Worm (Caenorhabditis elegans) whole organism, late embryonic: ENCODE results near the gene nas-31.

Experiments used
- F13H6.1 ChIP-seq: sonication (generic microtip); optimal IDR thresholded peaks from 2 replicates; lab custom pipeline; 2016; ENCODE audit warnings: missing genetic modification characterization, missing compliant biosample characterization
- Y22D7AL.16 ChIP-seq: sonication (generic microtip); optimal IDR thresholded peaks from 2 replicates; lab custom pipeline; 2016; ENCODE audit warnings: missing genetic modification characterization, missing compliant biosample characterization
- ahr-1 ChIP-seq: sonication (generic microtip); optimal IDR thresholded peaks from 2 replicates; lab custom pipeline; 2016; ENCODE audit warnings: missing genetic modification characterization, missing compliant biosample characterization
- ama-1 ChIP-seq: fragments of 150-350 bp; optimal IDR thresholded peaks from 2 replicates; lab custom pipeline; 2014
- ceh-14 ChIP-seq: sonication (generic microtip); optimal IDR thresholded peaks from 2 replicates; lab custom pipeline; 2016; ENCODE audit warnings: missing genotype, missing genetic modification characterization, missing compliant biosample characterization
- ceh-18 ChIP-seq: sonication (generic microtip); optimal IDR thresholded peaks from 2 replicates; lab custom pipeline; 2016; ENCODE audit warnings: missing genetic modification characterization, missing compliant biosample characterization
- ceh-2 ChIP-seq: sonication (generic microtip); optimal IDR thresholded peaks from 2 replicates; lab custom pipeline; 2016; ENCODE audit warnings: missing genotype, missing genetic modification characterization, missing compliant biosample characterization
- ceh-22 ChIP-seq: sonication (generic microtip); optimal IDR thresholded peaks from 2 replicates; lab custom pipeline; 2017; ENCODE audit warnings: missing biosample characterization, missing genetic modification characterization
- ceh-24 ChIP-seq: sonication (generic microtip); optimal IDR thresholded peaks from 2 replicates; lab custom pipeline; 2016; ENCODE audit warnings: mild to moderate bottlenecking, missing genetic modification characterization, missing compliant biosample characterization
- ceh-30 ChIP-seq: fragments of 150-350 bp; optimal IDR thresholded peaks from 2 replicates; lab custom pipeline; 2014; ENCODE audit warnings: missing biosample characterization, missing genetic modification characterization
- ceh-34 ChIP-seq: sonication (generic microtip); optimal IDR thresholded peaks from 2 replicates; lab custom pipeline; 2016; ENCODE audit warnings: mild to moderate bottlenecking, missing genetic modification characterization, missing compliant biosample characterization
- ceh-45 ChIP-seq: fragments of 200-800 bp; sonication (Bioruptor generic); IDR thresholded peaks from 2 replicates; pipeline ENCODE4 v1.3.6; 2022; ENCODE audit warnings: missing genetic modification reagents, missing genetic modification characterization, missing compliant biosample characterization
- ceh-48 ChIP-seq: sonication (generic microtip); optimal IDR thresholded peaks from 2 replicates; lab custom pipeline; 2016; ENCODE audit warnings: missing genetic modification characterization, inconsistent platforms, missing compliant biosample characterization
- che-1 ChIP-seq: sonication (generic microtip); optimal IDR thresholded peaks from 2 replicates; lab custom pipeline; 2016; ENCODE audit warnings: mild to moderate bottlenecking, missing genetic modification characterization, missing compliant biosample characterization
- dve-1 ChIP-seq: sonication (generic microtip); optimal IDR thresholded peaks from 2 replicates; lab custom pipeline; 2017; ENCODE audit warnings: antibody characterized with exemption, mild to moderate bottlenecking, missing genetic modification characterization, missing compliant biosample characterization
- elt-2 ChIP-seq: sonication (generic microtip); optimal IDR thresholded peaks from 2 replicates; lab custom pipeline; 2016; ENCODE audit warnings: missing genetic modification reagents, missing genetic modification characterization, missing compliant biosample characterization
- eyg-1 ChIP-seq: sonication (generic microtip); optimal IDR thresholded peaks from 2 replicates; lab custom pipeline; 2016; ENCODE audit warnings: missing genotype, missing genetic modification characterization, missing compliant biosample characterization
- fax-1 ChIP-seq: sonication (generic microtip); optimal IDR thresholded peaks from 2 replicates; lab custom pipeline; 2016; ENCODE audit warnings: missing genotype, missing genetic modification characterization, missing compliant biosample characterization
- fkh-10 ChIP-seq: fragments of 150-350 bp; optimal IDR thresholded peaks from 2 replicates; lab custom pipeline; 2014; ENCODE audit warnings: missing biosample characterization, missing genetic modification reagents, missing genetic modification characterization
- fkh-6 ChIP-seq: sonication (generic microtip); optimal IDR thresholded peaks from 2 replicates; lab custom pipeline; 2016; ENCODE audit warnings: missing genetic modification characterization, missing compliant biosample characterization
- gmeb-2 ChIP-seq: sonication (generic microtip); optimal IDR thresholded peaks from 2 replicates; lab custom pipeline; 2016; ENCODE audit warnings: missing genetic modification characterization, inconsistent platforms, missing compliant biosample characterization
- hlh-13 ChIP-seq: fragments of 200-800 bp; sonication (Bioruptor generic); optimal IDR thresholded peaks from 2 replicates; lab custom pipeline; 2018; ENCODE audit warnings: mild to moderate bottlenecking, missing genetic modification characterization, missing compliant biosample characterization
- hlh-30 ChIP-seq: sonication (generic microtip); optimal IDR thresholded peaks from 2 replicates; lab custom pipeline; 2017; ENCODE audit warnings: antibody characterized with exemption, missing genetic modification characterization, missing compliant biosample characterization; ENCODE audit not compliant: insufficient read depth
- hlh-6 ChIP-seq: sonication (generic microtip); optimal IDR thresholded peaks from 2 replicates; lab custom pipeline; 2016; ENCODE audit warnings: missing genotype, missing genetic modification characterization, missing compliant biosample characterization
- hlh-8 ChIP-seq: sonication (generic microtip); optimal IDR thresholded peaks from 2 replicates; lab custom pipeline; 2016; ENCODE audit warnings: missing genotype, missing genetic modification characterization, missing compliant biosample characterization
- lim-6 ChIP-seq: sonication (generic microtip); optimal IDR thresholded peaks from 2 replicates; lab custom pipeline; 2016; ENCODE audit warnings: missing genetic modification characterization, missing compliant biosample characterization
- lin-11 ChIP-seq: fragments of 200-800 bp; sonication (Bioruptor generic); optimal IDR thresholded peaks from 2 replicates; lab custom pipeline; 2018; ENCODE audit warnings: mild to moderate bottlenecking, missing genetic modification characterization, missing compliant biosample characterization
- madf-2 ChIP-seq: sonication (generic microtip); optimal IDR thresholded peaks from 2 replicates; lab custom pipeline; 2017; ENCODE audit warnings: missing genetic modification characterization, missing compliant biosample characterization
- mec-3 ChIP-seq: sonication (generic microtip); optimal IDR thresholded peaks from 2 replicates; lab custom pipeline; 2016; ENCODE audit warnings: borderline replicate concordance, missing genetic modification characterization, missing compliant biosample characterization
- nfya-1 ChIP-seq: sonication (generic microtip); optimal IDR thresholded peaks from 2 replicates; lab custom pipeline; 2017; ENCODE audit warnings: missing genetic modification characterization, mild to moderate bottlenecking, missing compliant biosample characterization, antibody characterized with exemption, moderate library complexity
- nhr-11 ChIP-seq: fragments of 150-350 bp; optimal IDR thresholded peaks from 2 replicates; lab custom pipeline; 2014; ENCODE audit warnings: missing biosample characterization, missing genetic modification characterization
- nhr-232 ChIP-seq: sonication (generic microtip); optimal IDR thresholded peaks from 2 replicates; lab custom pipeline; 2016; ENCODE audit warnings: missing genetic modification characterization, missing compliant biosample characterization
- npax-4 ChIP-seq: sonication (generic microtip); optimal IDR thresholded peaks from 2 replicates; lab custom pipeline; 2016; ENCODE audit warnings: missing genetic modification characterization, missing compliant biosample characterization
- odd-2 ChIP-seq: sonication (generic microtip); optimal IDR thresholded peaks from 2 replicates; lab custom pipeline; 2017; ENCODE audit warnings: antibody characterized with exemption, mild to moderate bottlenecking, missing genetic modification characterization, missing compliant biosample characterization
- pat-9 ChIP-seq: fragments of 200-800 bp; sonication (Bioruptor generic); optimal IDR thresholded peaks from 2 replicates; lab custom pipeline; 2018; ENCODE audit warnings: mild to moderate bottlenecking, missing genetic modification characterization, moderate library complexity, missing compliant biosample characterization
- pha-2 ChIP-seq: sonication (generic microtip); optimal IDR thresholded peaks from 2 replicates; lab custom pipeline; 2017; ENCODE audit warnings: mild to moderate bottlenecking, missing genetic modification characterization, missing compliant biosample characterization
- pqm-1 ChIP-seq: sonication (generic microtip); optimal IDR thresholded peaks from 2 replicates; lab custom pipeline; 2016; ENCODE audit warnings: missing genetic modification characterization, missing compliant biosample characterization
- pros-1 ChIP-seq: fragments of 150-350 bp; optimal IDR thresholded peaks from 2 replicates; lab custom pipeline; 2014; ENCODE audit warnings: missing biosample characterization, missing genetic modification reagents, missing genetic modification characterization
- rnt-1 ChIP-seq: sonication (generic microtip); optimal IDR thresholded peaks from 2 replicates; lab custom pipeline; 2016; ENCODE audit warnings: missing genetic modification characterization, missing compliant biosample characterization
- sdc-2 ChIP-seq: sonication (generic microtip); optimal IDR thresholded peaks from 2 replicates; lab custom pipeline; 2016; ENCODE audit warnings: missing genotype, missing genetic modification characterization, missing compliant biosample characterization
- syd-9 ChIP-seq: sonication (generic microtip); optimal IDR thresholded peaks from 2 replicates; lab custom pipeline; 2016; ENCODE audit warnings: mild to moderate bottlenecking, missing genetic modification characterization, moderate library complexity, missing compliant biosample characterization
- ttx-3 ChIP-seq: sonication (generic microtip); optimal IDR thresholded peaks from 2 replicates; lab custom pipeline; 2016; ENCODE audit warnings: missing genetic modification reagents, missing genetic modification characterization, missing compliant biosample characterization
- unc-3 ChIP-seq, 2 experiments: fragments of 200-800 bp in 1 of 2; sonication (Bioruptor generic) in 1 of 2; sonication (generic microtip) in 1 of 2; conservative IDR thresholded peaks in 1 of 2; optimal IDR thresholded peaks in 1 of 2; 2 replicates each; pipeline versions ENCODE4 v1.3.6 to Lab custom; 2016 to 2022; ENCODE audit warnings: missing compliant biosample characterization in 2 of 2, missing genetic modification characterization in 2 of 2, missing genetic modification reagents in 1 of 2
- unc-42 ChIP-seq: sonication (generic microtip); optimal IDR thresholded peaks from 2 replicates; lab custom pipeline; 2016; ENCODE audit warnings: missing genotype, missing genetic modification characterization, missing compliant biosample characterization
- unc-55 ChIP-seq: sonication (generic microtip); optimal IDR thresholded peaks from 2 replicates; lab custom pipeline; 2017; ENCODE audit warnings: missing biosample characterization, missing genetic modification reagents, missing genetic modification characterization
- zip-5 ChIP-seq: sonication (generic microtip); optimal IDR thresholded peaks from 2 replicates; lab custom pipeline; 2016; ENCODE audit warnings: missing genetic modification characterization, missing compliant biosample characterization
- ztf-16 ChIP-seq: sonication (generic microtip); optimal IDR thresholded peaks from 2 replicates; lab custom pipeline; 2017; ENCODE audit warnings: missing genetic modification characterization, missing compliant biosample characterization

Gene nas-31

ce11 chrV:10954334-10954733, 32.7 kb upstream of the nas-31 start, which contains the start of gene clec-221:
Gene clec-221 (minus strand): TSS chrV:10954434.
- TF ChIP-seq ttx-3 (tag; lab: Kevin White, UChicago) (no peak), ceh-14 (tag; lab: Kevin White, UChicago) (no peak), pat-9 (tag; lab: Kevin White, UChicago) (no peak), fkh-10 (no peak), nhr-11 (tag; lab: Kevin White, UChicago) (no peak), che-1 (no peak), unc-55 (GFP tag; lab: Kevin White, UChicago) (no peak), ceh-30 (no peak), hlh-30 (tag; lab: Kevin White, UChicago) (no peak), pqm-1 (tag; lab: Kevin White, UChicago) (no peak), ama-1 (lab: Kevin White, UChicago) (no peak), sdc-2 (tag; lab: Kevin White, UChicago) (no peak), ceh-45 (GFP tag; lab: Robert Waterston, UW) (no peak), lin-11 (tag; lab: Kevin White, UChicago) (no peak), ahr-1 (no peak), pha-2 (tag; lab: Kevin White, UChicago) (no peak), elt-2 (no peak), dve-1 (tag; lab: Kevin White, UChicago) (no peak), ceh-34 (no peak), nhr-232 (tag; lab: Kevin White, UChicago) (no peak)

- TF ChIP-seq ceh-45 (GFP tag; lab: Robert Waterston, UW) (no peak), gmeb-2 (no peak), ceh-24 (no peak), ceh-14 (tag; lab: Kevin White, UChicago) (no peak)
Observed at ce11 chrV:10953471-10954155, 32.0 kb upstream of the nas-31 start.

DNA sequence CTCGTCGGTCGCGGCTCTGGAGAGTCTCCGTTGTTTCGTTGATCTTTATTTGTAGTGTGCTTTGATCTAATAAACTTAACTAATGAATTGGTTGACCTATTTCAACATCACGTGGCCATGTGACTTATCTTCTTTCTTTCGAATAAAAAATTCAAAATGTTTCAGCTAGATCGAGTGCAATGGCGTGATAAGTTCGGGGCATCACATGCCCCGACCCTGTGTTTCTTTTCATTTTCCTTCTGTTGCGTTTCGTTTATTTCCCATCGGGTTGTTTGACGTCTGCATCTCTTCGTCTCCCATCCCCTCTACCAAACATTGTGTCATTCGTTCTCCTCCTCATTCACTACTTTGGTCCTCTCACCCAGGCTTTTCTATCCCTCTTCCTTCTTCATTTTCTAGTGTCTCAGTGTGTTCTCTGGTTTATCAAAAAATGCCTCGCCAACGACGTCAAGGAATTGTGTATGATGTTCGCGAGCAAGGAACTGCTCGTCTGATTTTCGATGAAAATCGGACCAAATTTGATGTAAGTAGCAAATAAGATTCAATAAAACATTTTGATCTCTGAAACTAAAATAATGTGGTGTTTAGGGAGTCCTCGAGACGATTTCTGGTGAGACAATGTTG, 30.1 kb upstream of the nas-31 start, which contains the start of gene F17C11.4:
Gene F17C11.4, plus strand, starts transcription at position 206 of the 624 bp plus-strand sequence.
- TF ChIP-seq fkh-6 (tag; lab: Kevin White, UChicago) = no peak
- no peak for TF ChIP-seq ztf-16
- TF ChIP-seq ceh-2 (tag; lab: Kevin White, UChicago) = no peak
- no peak for TF ChIP-seq lin-11 (tag; lab: Kevin White, UChicago)
- peak; percentile 29 for TF ChIP-seq unc-42
- TF ChIP-seq hlh-8 (tag; lab: Kevin White, UChicago) = no peak
- no peak for TF ChIP-seq npax-4 (tag; lab: Kevin White, UChicago)
- no peak for TF ChIP-seq hlh-13 (GFP tag; lab: Kevin White, UChicago)
- no peak for TF ChIP-seq pat-9 (tag; lab: Kevin White, UChicago)
- TF ChIP-seq pros-1 (tag; lab: Kevin White, UChicago) = no peak
- TF ChIP-seq syd-9 (tag; lab: Kevin White, UChicago) = no peak
- TF ChIP-seq Y22D7AL.16 (tag; lab: Kevin White, UChicago) = no peak
- TF ChIP-seq ceh-48 (tag; lab: Kevin White, UChicago) = no peak
- no peak for TF ChIP-seq dve-1 (tag; lab: Kevin White, UChicago)
- TF ChIP-seq unc-55 (GFP tag; lab: Kevin White, UChicago) = peak; percentile 5
- TF ChIP-seq hlh-30 (tag; lab: Kevin White, UChicago) = peak; percentile 51
- TF ChIP-seq eyg-1 = no peak
- TF ChIP-seq odd-2 (tag; lab: Kevin White, UChicago) = no peak
- TF ChIP-seq ceh-18 = peak; percentile 90
- TF ChIP-seq madf-2 (tag; lab: Kevin White, UChicago) = no peak
- TF ChIP-seq nfya-1 (tag; lab: Kevin White, UChicago) = peak; percentile 19
- no peak for TF ChIP-seq mec-3 (tag; lab: Kevin White, UChicago)
- no peak for TF ChIP-seq F13H6.1 (tag; lab: Kevin White, UChicago)
- TF ChIP-seq ahr-1 = no peak
- TF ChIP-seq hlh-6 = no peak
- TF ChIP-seq fax-1 (tag; lab: Kevin White, UChicago) = no peak
- no peak for TF ChIP-seq unc-3 (GFP tag; conservative IDR thresholded peaks at IDR 0.05; lab: Robert Waterston, UW)
- TF ChIP-seq unc-3 (tag; optimal IDR thresholded peaks at IDR 0.05; lab: Kevin White, UChicago) = no peak
- TF ChIP-seq ceh-14 (tag; lab: Kevin White, UChicago) = no peak
- TF ChIP-seq ceh-34 = no peak
- no peak for TF ChIP-seq zip-5 (tag; lab: Kevin White, UChicago)
- TF ChIP-seq ttx-3 (tag; lab: Kevin White, UChicago) = no peak
- TF ChIP-seq rnt-1 (tag; lab: Kevin White, UChicago) = peak; percentile 9
- no peak for TF ChIP-seq ceh-22
- no peak for TF ChIP-seq lim-6 (tag; lab: Kevin White, UChicago)
